Fruit fly (Drosophila melanogaster): ENCODE data around the gene CG13707.

DNA sequence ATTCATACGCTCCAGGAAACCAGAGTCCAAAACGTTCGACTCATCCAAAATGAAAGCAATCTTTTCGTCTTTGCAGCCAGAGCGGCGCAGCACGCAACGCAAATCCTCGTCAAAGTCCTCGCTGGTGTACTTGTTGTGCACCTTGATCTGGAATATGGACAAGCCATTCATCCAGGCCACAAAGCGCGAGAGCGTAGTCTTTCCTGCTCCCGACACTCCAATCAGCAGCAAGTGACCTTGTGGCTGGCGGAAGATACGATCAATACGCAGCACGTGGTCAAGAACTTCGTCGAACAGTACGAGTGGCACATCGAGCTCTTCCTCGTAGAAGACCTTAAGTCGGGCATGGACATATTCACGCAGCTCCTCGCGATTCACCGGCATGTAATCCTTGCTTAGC, 25.7 kb downstream of the CG13707 start:
- no peak for TF ChIP-seq pan (optimal IDR thresholded peaks at IDR 0.05)
- TF ChIP-seq usp (GFP tag; optimal IDR thresholded peaks at IDR 0.05), result no peak
- no peak for TF ChIP-seq EcR (GFP tag; optimal IDR thresholded peaks at IDR 0.05)
- TF ChIP-seq Dll (optimal IDR thresholded peaks at IDR 0.05), result no peak
